Worm (Caenorhabditis elegans) whole organism, L1 larva: ENCODE measurements around the gene ZK470.2.

Source experiments
- C16A3.4 ChIP-seq: fragments of 150-350 bp; optimal IDR thresholded peaks from 2 replicates; lab custom pipeline; 2014; ENCODE audit warnings: missing biosample characterization, missing genetic modification characterization
- aly-2 ChIP-seq: fragments of 150-350 bp; optimal IDR thresholded peaks from 2 replicates; lab custom pipeline; 2014; ENCODE audit warnings: missing biosample characterization, missing genetic modification characterization
- ama-1 ChIP-seq: fragments of 150-350 bp; optimal IDR thresholded peaks from 2 replicates; lab custom pipeline; 2014
- blmp-1 ChIP-seq: fragments of 150-350 bp; optimal IDR thresholded peaks from 2 replicates; lab custom pipeline; 2014; ENCODE audit warnings: missing biosample characterization, missing genetic modification characterization
- ceh-82 ChIP-seq, 3 experiments: fragments of 150-350 bp in 1 of 3; sonication (generic microtip) in 2 of 3; optimal IDR thresholded peaks; 2 replicates each; lab custom pipeline; 2014 to 2017; ENCODE audit warnings: missing biosample characterization in 3 of 3, missing genetic modification characterization in 3 of 3
- dsc-1 ChIP-seq: sonication (generic microtip); optimal IDR thresholded peaks from 2 replicates; lab custom pipeline; 2016; ENCODE audit warnings: mild to moderate bottlenecking, missing genetic modification characterization, missing compliant biosample characterization
- efl-1 ChIP-seq, 4 experiments: fragments of 150-350 bp; optimal IDR thresholded peaks in 3 of 4; peaks in 1 of 4; 1 replicate in 1 of 4; 2 replicates in 3 of 4; lab custom pipeline; 2014; ENCODE audit warnings: missing biosample characterization in 2 of 4, missing genetic modification characterization in 2 of 4, missing genetic modification reagents in 2 of 4
- efl-3 ChIP-seq: fragments of 200-800 bp; sonication (Bioruptor generic); optimal IDR thresholded peaks from 2 replicates; lab custom pipeline; 2018; ENCODE audit warnings: mild to moderate bottlenecking, missing genetic modification characterization, missing compliant biosample characterization
- egl-13 ChIP-seq: sonication (generic microtip); optimal IDR thresholded peaks from 2 replicates; lab custom pipeline; 2016; ENCODE audit warnings: missing genotype, missing genetic modification reagents, missing genetic modification characterization, missing compliant biosample characterization
- egl-27 ChIP-seq, 2 experiments: fragments of 150-350 bp in 1 of 2; sonication (generic microtip); optimal IDR thresholded peaks; 3 replicates each; lab custom pipeline; 2017 to 2018; ENCODE audit warnings: missing biosample characterization in 2 of 2, missing genetic modification characterization in 2 of 2, missing genetic modification reagents in 2 of 2
- elt-3 ChIP-seq, 6 experiments: fragments of 150-350 bp in 1 of 6; sonication (generic microtip); optimal IDR thresholded peaks; 2 replicates each; lab custom pipeline; 2017 to 2018; ENCODE audit warnings: missing biosample characterization in 6 of 6, missing genetic modification characterization in 6 of 6, inconsistent platforms in 1 of 6
- fkh-4 ChIP-seq: sonication (generic microtip); optimal IDR thresholded peaks from 2 replicates; lab custom pipeline; 2016; ENCODE audit warnings: missing compliant biosample characterization, missing genetic modification characterization, borderline replicate concordance
- fkh-8 ChIP-seq: sonication (generic microtip); optimal IDR thresholded peaks from 2 replicates; lab custom pipeline; 2016; ENCODE audit warnings: mild to moderate bottlenecking, missing genetic modification characterization, missing compliant biosample characterization
- fos-1 ChIP-seq: fragments of 150-350 bp; optimal IDR thresholded peaks from 2 replicates; lab custom pipeline; 2014; ENCODE audit warnings: missing biosample characterization, missing genetic modification characterization
- hlh-17 ChIP-seq: fragments of 200-800 bp; sonication (Bioruptor generic); optimal IDR thresholded peaks from 2 replicates; lab custom pipeline; 2018; ENCODE audit warnings: missing genetic modification characterization, mild to moderate bottlenecking, missing compliant biosample characterization, moderate library complexity, borderline replicate concordance
- lin-14 ChIP-seq: fragments of 200-800 bp; sonication (Bioruptor generic); optimal IDR thresholded peaks from 2 replicates; lab custom pipeline; 2018; ENCODE audit warnings: mild to moderate bottlenecking, missing genetic modification characterization, moderate library complexity, missing compliant biosample characterization
- lin-35 ChIP-seq, 2 experiments: fragments of 150-350 bp; optimal IDR thresholded peaks; 2 replicates each; lab custom pipeline; 2014; ENCODE audit warnings: missing biosample characterization in 2 of 2, missing genetic modification characterization in 2 of 2, missing genetic modification reagents in 2 of 2
- lin-39 ChIP-seq: fragments of 150-350 bp; optimal IDR thresholded peaks from 2 replicates; lab custom pipeline; 2014; ENCODE audit warnings: missing biosample characterization, missing genetic modification reagents, missing genetic modification characterization
- lsy-2 ChIP-seq, 2 experiments: fragments of 150-350 bp; optimal IDR thresholded peaks; 2 replicates each; lab custom pipeline; 2014; ENCODE audit warnings: missing biosample characterization in 2 of 2, missing genetic modification characterization in 2 of 2
- mdl-1 ChIP-seq, 2 experiments: fragments of 150-350 bp; optimal IDR thresholded peaks; 2 replicates each; lab custom pipeline; 2014 to 2017; ENCODE audit warnings: missing biosample characterization in 2 of 2, missing genetic modification characterization in 2 of 2, inconsistent platforms in 1 of 2
- mep-1 ChIP-seq: fragments of 150-350 bp; optimal IDR thresholded peaks from 2 replicates; lab custom pipeline; 2014; ENCODE audit warnings: missing biosample characterization, missing genetic modification characterization
- nhr-11 ChIP-seq: fragments of 150-350 bp; optimal IDR thresholded peaks from 2 replicates; lab custom pipeline; 2014; ENCODE audit warnings: missing biosample characterization, missing genetic modification characterization
- nhr-12 ChIP-seq: sonication (generic microtip); optimal IDR thresholded peaks from 2 replicates; lab custom pipeline; 2017; ENCODE audit warnings: missing biosample characterization, missing genetic modification characterization
- nhr-20 ChIP-seq: sonication (generic microtip); optimal IDR thresholded peaks from 2 replicates; lab custom pipeline; 2016; ENCODE audit warnings: mild to moderate bottlenecking, missing genetic modification characterization, missing compliant biosample characterization
- nhr-28 ChIP-seq: fragments of 150-350 bp; optimal IDR thresholded peaks from 2 replicates; lab custom pipeline; 2014; ENCODE audit warnings: missing biosample characterization, missing genetic modification characterization
- nhr-47 ChIP-seq: sonication (generic microtip); optimal IDR thresholded peaks from 2 replicates; lab custom pipeline; 2016; ENCODE audit warnings: mild to moderate bottlenecking, missing genetic modification characterization, moderate library complexity, missing compliant biosample characterization
- nhr-71 ChIP-seq: sonication (generic microtip); optimal IDR thresholded peaks from 2 replicates; lab custom pipeline; 2016; ENCODE audit warnings: mild to moderate bottlenecking, missing genetic modification characterization, moderate library complexity, missing compliant biosample characterization
- nhr-76 ChIP-seq: sonication (generic microtip); optimal IDR thresholded peaks from 2 replicates; lab custom pipeline; 2017; ENCODE audit warnings: missing biosample characterization, missing genetic modification characterization
- nhr-77 ChIP-seq: fragments of 150-350 bp; optimal IDR thresholded peaks from 2 replicates; lab custom pipeline; 2014; ENCODE audit warnings: missing biosample characterization, missing genetic modification characterization
- nhr-84 ChIP-seq: sonication (generic microtip); optimal IDR thresholded peaks from 2 replicates; lab custom pipeline; 2017; ENCODE audit warnings: missing biosample characterization, missing genetic modification characterization
- nhr-85 ChIP-seq: sonication (generic microtip); peaks from one replicate; lab custom pipeline; 2016; ENCODE audit warnings: missing genetic modification characterization, inconsistent platforms, missing compliant biosample characterization
- nhr-90 ChIP-seq: sonication (generic microtip); optimal IDR thresholded peaks from 2 replicates; lab custom pipeline; 2016; ENCODE audit warnings: mild to moderate bottlenecking, missing genetic modification characterization, missing compliant biosample characterization; ENCODE audit not compliant: poor library complexity
- pqm-1 ChIP-seq: sonication (generic microtip); optimal IDR thresholded peaks from 3 replicates; lab custom pipeline; 2017; ENCODE audit warnings: missing biosample characterization, missing genetic modification characterization
- rnt-1 ChIP-seq: sonication (generic microtip); optimal IDR thresholded peaks from 2 replicates; lab custom pipeline; 2016; ENCODE audit warnings: mild to moderate bottlenecking, missing genetic modification characterization, moderate library complexity, missing compliant biosample characterization
- skn-1 ChIP-seq: fragments of 150-350 bp; optimal IDR thresholded peaks from 2 replicates; lab custom pipeline; 2014; ENCODE audit warnings: missing biosample characterization, missing genetic modification characterization
- snu-23 ChIP-seq: sonication (generic microtip); optimal IDR thresholded peaks from 2 replicates; lab custom pipeline; 2016; ENCODE audit warnings: missing genetic modification characterization, missing compliant biosample characterization
- sup-37 ChIP-seq: fragments of 200-800 bp; sonication (Bioruptor generic); optimal IDR thresholded peaks from 2 replicates; lab custom pipeline; 2018; ENCODE audit warnings: mild to moderate bottlenecking, missing genetic modification characterization, missing compliant biosample characterization
- tbx-2 ChIP-seq: sonication (generic microtip); optimal IDR thresholded peaks from 2 replicates; lab custom pipeline; 2016; ENCODE audit warnings: missing genetic modification characterization, missing compliant biosample characterization
- xbp-1 ChIP-seq: sonication (generic microtip); optimal IDR thresholded peaks from 2 replicates; lab custom pipeline; 2016; ENCODE audit warnings: missing genetic modification characterization, missing compliant biosample characterization
- ztf-11 ChIP-seq, 2 experiments: sonication (generic microtip); optimal IDR thresholded peaks; 2 replicates each; lab custom pipeline; 2016 to 2017; ENCODE audit warnings: missing genetic modification characterization in 2 of 2, missing biosample characterization in 1 of 2, missing compliant biosample characterization in 1 of 2

The ZK470.2 gene

DNA sequence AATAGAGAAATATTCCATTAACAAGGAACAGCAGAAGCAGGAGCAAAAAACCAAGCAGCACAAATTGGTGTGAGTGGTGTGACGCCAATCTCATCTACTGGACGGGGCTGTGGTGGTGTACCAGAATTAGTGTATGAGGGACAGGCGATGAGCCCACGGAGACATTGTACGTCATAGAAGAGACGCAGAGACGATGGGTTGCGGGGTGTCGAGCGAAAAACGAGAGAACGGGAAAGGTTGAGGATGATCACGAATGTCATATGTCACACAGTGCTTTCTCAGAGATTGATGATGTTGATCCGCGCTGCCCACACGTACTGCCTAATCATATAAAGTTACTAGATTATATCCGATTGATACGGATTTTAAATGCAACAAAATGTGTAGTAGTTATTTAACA is 22.9 kb downstream of the ZK470.2 start:
- peak; percentile 53 for TF ChIP-seq nhr-85 (tag; lab: Kevin White, UChicago)
- TF ChIP-seq nhr-20 (tag; lab: Kevin White, UChicago), result peak; percentile 30
- peak; percentile 10 for TF ChIP-seq nhr-90 (tag; lab: Kevin White, UChicago)
- TF ChIP-seq elt-3 (tag; optimal IDR thresholded peaks at IDR 0.05; lab: Kevin White, UChicago), result peak in 2 of 6 experiments; percentile 30 to 56
- TF ChIP-seq dsc-1 (tag; lab: Kevin White, UChicago), result peak; percentile 67
- no peak for TF ChIP-seq aly-2
- TF ChIP-seq efl-1 (optimal IDR thresholded peaks at IDR 0.05; lab: Kevin White, UChicago), result no peak
- no peak for TF ChIP-seq efl-1 (GFP tag; optimal IDR thresholded peaks at IDR 0.05 in 1 of 2; lab: Kevin White, UChicago)
- TF ChIP-seq hlh-17 (GFP tag; lab: Kevin White, UChicago), result no peak
- peak; percentile 50 for TF ChIP-seq snu-23
- TF ChIP-seq lin-35 (GFP tag; optimal IDR thresholded peaks at IDR 0.05; lab: Kevin White, UChicago), result peak in 1 of 2 experiments; percentile 8
- no peak for TF ChIP-seq ama-1 (lab: Kevin White, UChicago)
- TF ChIP-seq pqm-1 (tag; lab: Kevin White, UChicago), result no peak
- no peak for TF ChIP-seq fkh-4
- peak; percentile 31 for TF ChIP-seq nhr-47
- TF ChIP-seq efl-3, result no peak
- no peak for TF ChIP-seq ceh-82 (tag; optimal IDR thresholded peaks at IDR 0.05; lab: Kevin White, UChicago)
- TF ChIP-seq rnt-1 (tag; lab: Kevin White, UChicago), result peak; percentile 62
- TF ChIP-seq ztf-11 (tag; optimal IDR thresholded peaks at IDR 0.05; lab: Kevin White, UChicago), result peak in 1 of 2 experiments; percentile 12
- no peak for TF ChIP-seq egl-27 (tag; optimal IDR thresholded peaks at IDR 0.05; lab: Kevin White, UChicago)
- peak in 1 of 2 experiments; percentile 22 for TF ChIP-seq mdl-1 (tag; optimal IDR thresholded peaks at IDR 0.05; lab: Kevin White, UChicago)
- peak; percentile 64 for TF ChIP-seq egl-13 (tag; lab: Kevin White, UChicago)
- peak; percentile 22 for TF ChIP-seq skn-1
- peak; percentile 58 for TF ChIP-seq nhr-71 (tag; lab: Kevin White, UChicago)
- no peak for TF ChIP-seq nhr-77
- TF ChIP-seq tbx-2 (tag; lab: Kevin White, UChicago), result peak; percentile 26
- TF ChIP-seq lin-14, result peak; percentile 78
- TF ChIP-seq nhr-84 (tag; lab: Kevin White, UChicago), result no peak
- TF ChIP-seq mep-1, result peak; percentile 20

DNA sequence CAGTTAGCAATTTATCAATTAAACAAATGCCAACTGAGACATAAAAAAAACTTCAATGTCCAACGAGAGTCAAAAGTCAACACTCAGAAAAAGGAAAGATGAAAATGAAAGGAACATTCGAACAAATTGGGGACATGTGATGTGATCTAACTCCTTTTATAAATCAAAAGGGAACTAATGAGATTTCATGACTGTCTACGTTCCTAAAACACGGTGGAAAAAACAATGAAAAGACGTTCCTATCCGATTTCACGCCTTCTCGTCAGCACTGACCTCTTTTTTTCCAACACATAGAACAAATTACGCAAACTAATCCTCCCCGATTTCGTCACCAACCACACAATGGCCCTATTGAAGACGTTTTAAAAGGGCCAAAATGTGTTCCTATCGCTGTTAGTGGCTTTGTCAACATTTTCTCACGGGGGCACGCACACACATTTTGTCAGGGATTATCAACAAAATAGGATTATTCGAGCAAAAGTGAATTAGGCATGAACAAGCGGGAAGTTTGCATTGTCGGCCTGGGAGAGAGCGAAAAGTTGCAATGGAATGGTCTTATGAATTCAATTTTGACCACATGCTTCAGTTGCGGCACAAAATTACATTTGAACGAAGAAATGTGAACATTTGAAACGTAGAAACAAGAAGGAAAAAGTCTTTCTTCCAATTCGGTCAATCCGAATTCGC is 24.4 kb downstream of the ZK470.2 start:
- TF ChIP-seq nhr-76 (tag; lab: Kevin White, UChicago) (no peak), efl-1 (optimal IDR thresholded peaks at IDR 0.05; lab: Kevin White, UChicago) (no peak), efl-1 (GFP tag; optimal IDR thresholded peaks at IDR 0.05 in 1 of 2; lab: Kevin White, UChicago) (peak in 1 of 2 experiments; percentile 60), lin-14 (peak; percentile 13), blmp-1 (tag; lab: Kevin White, UChicago) (peak; percentile 32), fos-1 (no peak)
- TF ChIP-seq, all 84 proteins: peak for 3

DNA sequence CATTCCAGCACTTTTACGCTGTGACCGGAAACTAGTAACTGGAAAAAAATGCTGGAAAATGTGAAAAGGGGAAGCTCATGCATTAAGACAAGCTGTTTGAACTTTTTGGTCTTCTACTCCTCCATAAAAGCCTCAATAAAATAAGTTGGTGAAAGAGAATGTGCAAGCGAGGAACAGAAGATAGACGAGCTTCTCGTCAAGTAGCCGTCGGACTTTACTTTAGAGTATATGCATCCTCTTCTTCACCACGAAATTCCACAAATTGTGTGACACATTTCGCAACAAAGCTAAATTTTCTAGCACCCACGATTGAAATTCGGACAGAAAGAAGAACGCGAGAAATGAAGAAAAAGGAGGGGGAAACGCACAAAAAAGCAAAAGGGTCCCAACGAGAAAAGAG is 25.0 kb downstream of the ZK470.2 start:
- no peak for TF ChIP-seq snu-23
- TF ChIP-seq C16A3.4 (tag; lab: Kevin White, UChicago), result no peak
- TF ChIP-seq sup-37 (GFP tag; lab: Kevin White, UChicago), result no peak
- no peak for TF ChIP-seq mdl-1 (tag; optimal IDR thresholded peaks at IDR 0.05; lab: Kevin White, UChicago)
- TF ChIP-seq lin-39 (tag; lab: Kevin White, UChicago), result no peak
- no peak for TF ChIP-seq ztf-11 (tag; optimal IDR thresholded peaks at IDR 0.05; lab: Kevin White, UChicago)
- TF ChIP-seq lsy-2 (tag; optimal IDR thresholded peaks at IDR 0.05; lab: Kevin White, UChicago), result no peak
- TF ChIP-seq nhr-12 (tag; lab: Kevin White, UChicago), result no peak
- no peak for TF ChIP-seq nhr-90 (tag; lab: Kevin White, UChicago)
- no peak for TF ChIP-seq nhr-28 (tag; lab: Kevin White, UChicago)
- no peak for TF ChIP-seq xbp-1
- no peak for TF ChIP-seq nhr-11 (tag; lab: Kevin White, UChicago)
- no peak for TF ChIP-seq fkh-8 (tag; lab: Kevin White, UChicago)
